Fruit fly (Drosophila melanogaster) whole organism, prepupa: ENCODE measurements around the gene Sema5c.

Experiments used
- Blimp-1 ChIP-seq: fragments of 200-800 bp; sonication (Bioruptor generic); optimal IDR thresholded peaks from 3 replicates; lab custom pipeline; 2017; ENCODE audit warnings: missing biosample characterization, missing genetic modification characterization, mild to moderate bottlenecking, moderate library complexity, missing genetic modification reagents
- CG10631 ChIP-seq: fragments of 200-800 bp; sonication (Bioruptor generic); optimal IDR thresholded peaks from 2 replicates; lab custom pipeline; 2016; ENCODE audit warnings: missing biosample characterization, missing genetic modification characterization
- CG11294 ChIP-seq: fragments of 200-800 bp; sonication (Bioruptor generic); IDR thresholded peaks from 2 replicates; pipeline ENCODE4 v1.3.6; 2022; ENCODE audit warnings: missing biosample characterization, missing genetic modification characterization
- CG11762 ChIP-seq: fragments of 200-800 bp; sonication (Bioruptor generic); optimal IDR thresholded peaks from 3 replicates; lab custom pipeline; 2016; ENCODE audit warnings: missing biosample characterization, missing genetic modification characterization; ENCODE audit not compliant: insufficient read depth
- CG11902 ChIP-seq: fragments of 200-800 bp; sonication (Bioruptor generic); optimal IDR thresholded peaks from 3 replicates; lab custom pipeline; 2016; ENCODE audit warnings: missing biosample characterization, missing genetic modification characterization
- CG1621 ChIP-seq: fragments of 200-800 bp; sonication (Bioruptor generic); optimal IDR thresholded peaks from 3 replicates; lab custom pipeline; 2018; ENCODE audit warnings: missing biosample characterization, mild to moderate bottlenecking, missing genetic modification characterization
- CG16779 ChIP-seq: fragments of 200-800 bp; sonication (Bioruptor generic); optimal IDR thresholded peaks from 3 replicates; lab custom pipeline; 2017; ENCODE audit warnings: missing biosample characterization, mild to moderate bottlenecking, missing genetic modification characterization
- CG3032 ChIP-seq: fragments of 200-800 bp; optimal IDR thresholded peaks from 2 replicates; lab custom pipeline; 2019; ENCODE audit warnings: missing biosample characterization, mild to moderate bottlenecking, missing genetic modification characterization, moderate library complexity
- CG31627 ChIP-seq: fragments of 200-800 bp; sonication (Bioruptor generic); optimal IDR thresholded peaks from 3 replicates; lab custom pipeline; 2016; ENCODE audit warnings: missing biosample characterization, missing genetic modification characterization
- CG34406 ChIP-seq: fragments of 200-800 bp; sonication (Bioruptor generic); optimal IDR thresholded peaks from 3 replicates; lab custom pipeline; 2016; ENCODE audit warnings: missing biosample characterization, missing genetic modification characterization
- CG4318 ChIP-seq: fragments of 200-800 bp; sonication (Bioruptor generic); optimal IDR thresholded peaks from 3 replicates; lab custom pipeline; 2017; ENCODE audit warnings: missing biosample characterization, mild to moderate bottlenecking, missing genetic modification characterization
- CG6163 ChIP-seq: fragments of 200-800 bp; sonication (Bioruptor generic); IDR thresholded peaks from 3 replicates; pipeline ENCODE4 v1.3.6; 2022; ENCODE audit warnings: missing biosample characterization, missing genetic modification characterization
- CG6276 ChIP-seq: fragments of 200-800 bp; sonication (Bioruptor generic); optimal IDR thresholded peaks from 2 replicates; lab custom pipeline; 2017; ENCODE audit warnings: missing biosample characterization, mild to moderate bottlenecking, missing genetic modification characterization
- CG6792 ChIP-seq: fragments of 200-800 bp; sonication (Bioruptor generic); optimal IDR thresholded peaks from 3 replicates; lab custom pipeline; 2016; ENCODE audit warnings: missing biosample characterization, missing genetic modification characterization
- CG6808 ChIP-seq: fragments of 200-800 bp; sonication (Bioruptor generic); optimal IDR thresholded peaks from 3 replicates; lab custom pipeline; 2017; ENCODE audit warnings: missing biosample characterization, missing genetic modification characterization, mild to moderate bottlenecking, moderate library complexity, missing genetic modification reagents
- CG6854 ChIP-seq: fragments of 200-800 bp; sonication (Bioruptor generic); optimal IDR thresholded peaks from 2 replicates; lab custom pipeline; 2017; ENCODE audit warnings: missing biosample characterization, mild to moderate bottlenecking, missing genetic modification characterization
- CG8119 ChIP-seq: fragments of 200-800 bp; sonication (Bioruptor generic); IDR thresholded peaks from 3 replicates; pipeline ENCODE4 v1.3.6; 2022; ENCODE audit warnings: missing biosample characterization, missing genetic modification characterization
- CG8319 ChIP-seq: fragments of 200-800 bp; sonication (Bioruptor generic); optimal IDR thresholded peaks from 3 replicates; lab custom pipeline; 2016; ENCODE audit warnings: missing biosample characterization, missing genetic modification characterization
- CG8632 ChIP-seq: fragments of 200-800 bp; sonication (Bioruptor generic); optimal IDR thresholded peaks from 3 replicates; lab custom pipeline; 2016; ENCODE audit warnings: missing biosample characterization, missing genetic modification characterization
- CG9139 ChIP-seq: fragments of 200-800 bp; sonication (Bioruptor generic); optimal IDR thresholded peaks from 3 replicates; lab custom pipeline; 2017; ENCODE audit warnings: missing biosample characterization, mild to moderate bottlenecking, missing genetic modification characterization
- Eip78C ChIP-seq: fragments of 200-800 bp; sonication (Bioruptor generic); peaks from one replicate; lab custom pipeline; 2016; ENCODE audit warnings: missing biosample characterization, missing genetic modification characterization
- Eip93F ChIP-seq: fragments of 200-800 bp; sonication (Bioruptor generic); optimal IDR thresholded peaks from 2 replicates; lab custom pipeline; 2016; ENCODE audit warnings: missing biosample characterization, mild to moderate bottlenecking, missing genetic modification characterization
- Ets21C ChIP-seq: fragments of 200-800 bp; sonication (Bioruptor generic); optimal IDR thresholded peaks from 3 replicates; lab custom pipeline; 2016; ENCODE audit warnings: missing biosample characterization, missing genetic modification characterization
- Ets96B ChIP-seq: fragments of 200-800 bp; optimal IDR thresholded peaks from 2 replicates; lab custom pipeline; 2019; ENCODE audit warnings: missing biosample characterization, mild to moderate bottlenecking, missing genetic modification characterization, moderate library complexity
- Gug ChIP-seq: fragments of 200-800 bp; sonication (Bioruptor generic); IDR thresholded peaks from 2 replicates; pipeline ENCODE4 v1.3.6; 2022; ENCODE audit warnings: missing biosample characterization, missing genetic modification characterization
- Hr38 ChIP-seq: sonication (Bioruptor generic); optimal IDR thresholded peaks from 2 replicates; lab custom pipeline; 2016; ENCODE audit warnings: missing biosample characterization, missing genetic modification characterization
- Hr4 ChIP-seq: fragments of 200-800 bp; sonication (Bioruptor generic); optimal IDR thresholded peaks from 3 replicates; lab custom pipeline; 2016; ENCODE audit warnings: missing biosample characterization, missing genetic modification characterization
- Lpt ChIP-seq: fragments of 200-800 bp; sonication (Bioruptor generic); optimal IDR thresholded peaks from 3 replicates; lab custom pipeline; 2016; ENCODE audit warnings: missing biosample characterization, missing genetic modification characterization
- Met ChIP-seq: fragments of 200-800 bp; sonication (Bioruptor generic); optimal IDR thresholded peaks from 3 replicates; lab custom pipeline; 2016; ENCODE audit warnings: missing biosample characterization, missing genetic modification characterization
- OdsH ChIP-seq: fragments of 200-800 bp; sonication (Bioruptor generic); optimal IDR thresholded peaks from 3 replicates; lab custom pipeline; 2016; ENCODE audit warnings: missing biosample characterization, missing genetic modification characterization
- Smox ChIP-seq: fragments of 200-800 bp; sonication (Bioruptor generic); optimal IDR thresholded peaks from 3 replicates; lab custom pipeline; 2016; ENCODE audit warnings: missing biosample characterization, missing genetic modification characterization
- Sox102F ChIP-seq: fragments of 200-800 bp; sonication (Bioruptor generic); optimal IDR thresholded peaks from 2 replicates; lab custom pipeline; 2016; ENCODE audit warnings: missing biosample characterization, mild to moderate bottlenecking, missing genetic modification characterization
- Sox15 ChIP-seq: fragments of 200-800 bp; sonication (Bioruptor generic); optimal IDR thresholded peaks from 3 replicates; lab custom pipeline; 2016; ENCODE audit warnings: missing biosample characterization, missing genetic modification characterization
- achi ChIP-seq: fragments of 200-800 bp; sonication (Bioruptor generic); optimal IDR thresholded peaks from 3 replicates; lab custom pipeline; 2016; ENCODE audit warnings: missing biosample characterization, missing genetic modification characterization
- acj6 ChIP-seq: fragments of 200-800 bp; sonication (Bioruptor generic); optimal IDR thresholded peaks from 3 replicates; lab custom pipeline; 2016; ENCODE audit warnings: missing biosample characterization, missing genetic modification characterization
- cyc ChIP-seq: fragments of 200-800 bp; sonication (Bioruptor generic); optimal IDR thresholded peaks from 3 replicates; lab custom pipeline; 2016; ENCODE audit warnings: missing biosample characterization, missing genetic modification characterization
- dac ChIP-seq: fragments of 200-800 bp; sonication (Bioruptor generic); optimal IDR thresholded peaks from 2 replicates; lab custom pipeline; 2017; ENCODE audit warnings: missing biosample characterization, mild to moderate bottlenecking, missing genetic modification characterization
- dsx ChIP-seq: fragments of 200-800 bp; optimal IDR thresholded peaks from 3 replicates; lab custom pipeline; 2019; ENCODE audit warnings: missing biosample characterization, mild to moderate bottlenecking, missing genetic modification characterization, moderate library complexity; ENCODE audit not compliant: poor library complexity, severe bottlenecking
- esn ChIP-seq: fragments of 200-800 bp; sonication (Bioruptor generic); optimal IDR thresholded peaks from 2 replicates; lab custom pipeline; 2016; ENCODE audit warnings: missing biosample characterization, mild to moderate bottlenecking, missing genetic modification characterization, moderate library complexity
- fd59A ChIP-seq: fragments of 200-800 bp; sonication (Bioruptor generic); optimal IDR thresholded peaks from 2 replicates; lab custom pipeline; 2017; ENCODE audit warnings: missing biosample characterization, mild to moderate bottlenecking, missing genetic modification characterization, missing genetic modification reagents
- fd85E ChIP-seq: fragments of 200-800 bp; sonication (Bioruptor generic); optimal IDR thresholded peaks from 3 replicates; lab custom pipeline; 2016; ENCODE audit warnings: missing biosample characterization, missing genetic modification characterization
- lz ChIP-seq: fragments of 200-800 bp; sonication (Bioruptor generic); optimal IDR thresholded peaks from 3 replicates; lab custom pipeline; 2016; ENCODE audit warnings: missing biosample characterization, missing genetic modification characterization
- net ChIP-seq: fragments of 200-800 bp; sonication (Bioruptor generic); optimal IDR thresholded peaks from 3 replicates; lab custom pipeline; 2016; ENCODE audit warnings: missing biosample characterization, missing genetic modification characterization
- salr ChIP-seq, 2 experiments: fragments of 200-800 bp; sonication (Bioruptor generic); optimal IDR thresholded peaks; 3 replicates each; lab custom pipeline; 2016 to 2018; ENCODE audit warnings: missing biosample characterization in 2 of 2, missing genetic modification characterization in 2 of 2, mild to moderate bottlenecking in 1 of 2
- svp ChIP-seq: fragments of 200-800 bp; sonication (Bioruptor generic); peaks from one replicate; lab custom pipeline; 2016; ENCODE audit warnings: missing biosample characterization, missing genetic modification characterization
- topi ChIP-seq: fragments of 200-800 bp; sonication (Bioruptor generic); optimal IDR thresholded peaks from 3 replicates; lab custom pipeline; 2016; ENCODE audit warnings: missing biosample characterization, missing genetic modification characterization
- vri ChIP-seq: fragments of 200-800 bp; sonication (Bioruptor generic); optimal IDR thresholded peaks from 3 replicates; lab custom pipeline; 2016; ENCODE audit warnings: missing biosample characterization, mild to moderate bottlenecking, missing genetic modification characterization

Sema5c gene

dm6 chr3L:12101924-12102383 is 20.3 kb upstream of the Sema5c start (continued):
- TF ChIP-seq Eip93F (GFP tag; lab: Kevin White, UChicago) (no peak), CG11762 (peak; percentile 46), fd85E (GFP tag; lab: Kevin White, UChicago) (no peak), dsx (peak; percentile 81), CG11294 (GFP tag; lab: Robert Waterston, UW) (no peak), CG34406 (GFP tag; lab: Kevin White, UChicago) (peak; percentile 64), Hr4 (GFP tag; lab: Kevin White, UChicago) (peak; percentile 16), CG6163 (GFP tag; lab: Robert Waterston, UW) (peak; percentile 20; the same call in 1 of the 3 replicates), cyc (GFP tag; lab: Kevin White, UChicago) (no peak), Sox102F (GFP tag; lab: Kevin White, UChicago) (no peak), Ets21C (GFP tag; lab: Kevin White, UChicago) (no peak)

- TF ChIP-seq CG8119 (GFP tag; lab: Robert Waterston, UW) (no peak), CG9139 (no peak), Smox (GFP tag; lab: Kevin White, UChicago) (peak; percentile 21), net (GFP tag; lab: Kevin White, UChicago) (peak; percentile 37), CG6792 (GFP tag; lab: Kevin White, UChicago) (peak; percentile 5), acj6 (peak; percentile 22), Sox15 (GFP tag; lab: Kevin White, UChicago) (peak; percentile 13), CG34406 (GFP tag; lab: Kevin White, UChicago) (peak; percentile 21), esn (peak; percentile 48), Hr38 (GFP tag; lab: Kevin White, UChicago) (no peak), Ets96B (tag; lab: Kevin White, UChicago) (peak; percentile 78), fd85E (GFP tag; lab: Kevin White, UChicago) (no peak), CG3032 (tag; lab: Kevin White, UChicago) (peak; percentile 74), CG8632 (GFP tag; lab: Kevin White, UChicago) (peak; percentile 47), Eip78C (peak; percentile 88), dac (no peak), CG11762 (no peak), CG31627 (GFP tag; lab: Kevin White, UChicago) (no peak), CG11902 (no peak), achi (peak; percentile 13), CG8319 (GFP tag; lab: Kevin White, UChicago) (no peak), cyc (GFP tag; lab: Kevin White, UChicago) (peak; percentile 14), dsx (peak; percentile 59), lz (GFP tag; lab: Kevin White, UChicago) (no peak), fd59A (peak; percentile 7), CG11294 (GFP tag; lab: Robert Waterston, UW) (no peak), Lpt (GFP tag; lab: Kevin White, UChicago) (no peak), CG10631 (GFP tag; lab: Kevin White, UChicago) (peak; percentile 55), CG1621 (no peak), salr (GFP tag; optimal IDR thresholded peaks at IDR 0.05; lab: Kevin White, UChicago) (no peak), CG16779 (tag; lab: Kevin White, UChicago) (no peak), Ets21C (GFP tag; lab: Kevin White, UChicago) (no peak), topi (GFP tag; lab: Kevin White, UChicago) (peak; percentile 7), CG6854 (GFP tag; lab: Kevin White, UChicago) (no peak), CG6808 (GFP tag; lab: Kevin White, UChicago) (peak; percentile 61), vri (GFP tag; lab: Kevin White, UChicago) (peak; percentile 1), Blimp-1 (no peak), OdsH (GFP tag; lab: Kevin White, UChicago) (peak; percentile 27), CG6163 (GFP tag; lab: Robert Waterston, UW) (no peak), Met (GFP tag; lab: Kevin White, UChicago) (peak; percentile 22), svp (GFP tag; lab: Kevin White, UChicago) (peak; percentile 68), CG6276 (GFP tag; lab: Kevin White, UChicago) (no peak), Gug (GFP tag; lab: Robert Waterston, UW) (no peak), CG4318 (no peak), Hr4 (GFP tag; lab: Kevin White, UChicago) (no peak)
Observed at dm6 chr3L:12099329-12100031, 17.9 kb upstream of the Sema5c start.
